Fruit fly (Drosophila melanogaster): ENCODE data around the gene CG10154.

CG10154 gene

dm6 chr3L:13478339-13479203 is 41.6 kb upstream of the CG10154 start (continued):
- TF ChIP-seq Oaz (GFP tag; IDR thresholded peaks at IDR 0.05) (0 out of 2 replicates have a peak, but pooled peaks have one; percentile 8), CG12659 (GFP tag; optimal IDR thresholded peaks at IDR 0.05) (peak; percentile 35), CG2120 (GFP tag; optimal IDR thresholded peaks at IDR 0.05) (peak; percentile 60), Rx (GFP tag; IDR thresholded peaks at IDR 0.05) (no peak), CG6175 (GFP tag; IDR thresholded peaks at IDR 0.05) (peak; percentile 84), NfI (GFP tag; optimal IDR thresholded peaks at IDR 0.05) (peak; percentile 29), az2 (GFP tag; optimal IDR thresholded peaks at IDR 0.05) (peak; percentile 4), Awh (GFP tag; IDR thresholded peaks at IDR 0.05) (no peak), CG17385 (GFP tag; optimal IDR thresholded peaks at IDR 0.05) (peak; percentile 10), CG8924 (tag; optimal IDR thresholded peaks at IDR 0.05) (peak; percentile 8), CG2678 (tag; optimal IDR thresholded peaks at IDR 0.05) (peak; percentile 49), Hr39 (optimal IDR thresholded peaks at IDR 0.05) (peak; percentile 24), Poxn (GFP tag; IDR thresholded peaks at IDR 0.05) (0 out of 2 replicates have a peak, but pooled peaks have one; percentile 3), gem (tag; optimal IDR thresholded peaks at IDR 0.05) (peak; percentile 38), CG3281 (GFP tag; optimal IDR thresholded peaks at IDR 0.05) (no peak), CG7839 (tag; optimal IDR thresholded peaks at IDR 0.05) (peak; percentile 39), Dip3 (GFP tag; optimal IDR thresholded peaks at IDR 0.05) (peak; percentile 29), CG15269 (tag; optimal IDR thresholded peaks at IDR 0.05) (peak; percentile 64), tna (GFP tag; IDR thresholded peaks at IDR 0.05; ENCODE audit: partially characterized antibody) (0 out of 2 replicates have a peak, but pooled peaks have one; percentile 34), CG11504 (tag; optimal IDR thresholded peaks at IDR 0.05) (peak; percentile 43), Pdp1 (GFP tag; optimal IDR thresholded peaks at IDR 0.05) (peak in 1 of 2 experiments; percentile 31), Atf-2 (GFP tag; optimal IDR thresholded peaks at IDR 0.05) (no peak), Trl (optimal IDR thresholded peaks at IDR 0.05) (no peak), Trl (GFP tag; optimal IDR thresholded peaks at IDR 0.05) (no peak), dysf (GFP tag; IDR thresholded peaks at IDR 0.05) (peak; percentile 65), sr (GFP tag; IDR thresholded peaks at IDR 0.05) (0 out of 3 replicates have a peak, but pooled peaks have one; percentile 37), mam (GFP tag; optimal IDR thresholded peaks at IDR 0.05) (peak; percentile 37), Ada2b (GFP tag; IDR thresholded peaks at IDR 0.05) (0 out of 2 replicates have a peak, but pooled peaks have one; percentile 15), CG14014 (GFP tag; IDR thresholded peaks at IDR 0.05) (0 out of 2 replicates have a peak, but pooled peaks have one; percentile 44), mirr (GFP tag; optimal IDR thresholded peaks at IDR 0.05) (peak; percentile 11), CG9817 (tag; optimal IDR thresholded peaks at IDR 0.05) (peak; percentile 26), vvl (GFP tag; IDR thresholded peaks at IDR 0.05) (no peak; the same call in 1 of the 2 replicates), CG8290 (GFP tag; optimal IDR thresholded peaks at IDR 0.05) (no peak), CG8290 (tag; optimal IDR thresholded peaks at IDR 0.05) (peak in 1 of 2 experiments; percentile 58), gt (GFP tag; IDR thresholded peaks at IDR 0.05) (no peak), CG1603 (tag; optimal IDR thresholded peaks at IDR 0.05) (peak; percentile 16), fd3F (GFP tag; optimal IDR thresholded peaks at IDR 0.05) (peak; percentile 7), CG10147 (GFP tag; optimal IDR thresholded peaks at IDR 0.05) (peak; percentile 28), grau (tag; optimal IDR thresholded peaks at IDR 0.05) (peak; percentile 86), CG18619 (GFP tag; optimal IDR thresholded peaks at IDR 0.05) (peak; percentile 27), CG13296 (GFP tag; optimal IDR thresholded peaks at IDR 0.05) (peak; percentile 8), sens (GFP tag) (peak; percentile 29), Fer3 (tag; optimal IDR thresholded peaks at IDR 0.05) (peak; percentile 51), zfh2 (GFP tag; optimal IDR thresholded peaks at IDR 0.05) (peak; percentile 24), Bteb2 (GFP tag; optimal IDR thresholded peaks at IDR 0.05) (no peak), CG17912 (GFP tag; optimal IDR thresholded peaks at IDR 0.05) (no peak), mld (GFP tag; IDR thresholded peaks at IDR 0.05; ENCODE audit: partially characterized antibody) (no peak), CG32532 (GFP tag; IDR thresholded peaks at IDR 0.05) (peak; percentile 61), HLH3B (GFP tag; IDR thresholded peaks at IDR 0.05) (peak; percentile 27; the same call in 1 of the 2 replicates)
